Worm (Caenorhabditis elegans) whole organism, L1 larva: Measurements from ENCODE around the gene C31H2.4.

Experiments
- ama-1 ChIP-seq: fragments of 150-350 bp; optimal IDR thresholded peaks from 2 replicates; lab custom pipeline; 2014
- ceh-8 ChIP-seq: fragments of 200-800 bp; sonication (Bioruptor generic); optimal IDR thresholded peaks from 2 replicates; lab custom pipeline; 2018; ENCODE audit warnings: mild to moderate bottlenecking, missing genetic modification characterization, moderate library complexity, missing compliant biosample characterization
- dpl-1 ChIP-seq, 3 experiments: fragments of 150-350 bp in 2 of 3; sonication (generic microtip) in 1 of 3; optimal IDR thresholded peaks; 2 replicates each; lab custom pipeline; 2014 to 2017; ENCODE audit warnings: missing biosample characterization in 3 of 3, missing genetic modification characterization in 3 of 3, missing genetic modification reagents in 3 of 3
- egl-27 ChIP-seq, 2 experiments: fragments of 150-350 bp in 1 of 2; sonication (generic microtip); optimal IDR thresholded peaks; 3 replicates each; lab custom pipeline; 2017 to 2018; ENCODE audit warnings: missing biosample characterization in 2 of 2, missing genetic modification characterization in 2 of 2, missing genetic modification reagents in 2 of 2
- fos-1 ChIP-seq: fragments of 150-350 bp; optimal IDR thresholded peaks from 2 replicates; lab custom pipeline; 2014; ENCODE audit warnings: missing biosample characterization, missing genetic modification characterization
- lsy-2 ChIP-seq, 2 experiments: fragments of 150-350 bp; optimal IDR thresholded peaks; 2 replicates each; lab custom pipeline; 2014; ENCODE audit warnings: missing biosample characterization in 2 of 2, missing genetic modification characterization in 2 of 2
- mdl-1 ChIP-seq, 2 experiments: fragments of 150-350 bp; optimal IDR thresholded peaks; 2 replicates each; lab custom pipeline; 2014 to 2017; ENCODE audit warnings: missing biosample characterization in 2 of 2, missing genetic modification characterization in 2 of 2, inconsistent platforms in 1 of 2
- mef-2 ChIP-seq: fragments of 150-350 bp; optimal IDR thresholded peaks from 2 replicates; lab custom pipeline; 2014; ENCODE audit warnings: missing biosample characterization, missing genetic modification characterization
- mep-1 ChIP-seq: fragments of 150-350 bp; optimal IDR thresholded peaks from 2 replicates; lab custom pipeline; 2014; ENCODE audit warnings: missing biosample characterization, missing genetic modification characterization
- nhr-237 ChIP-seq: fragments of 150-350 bp; optimal IDR thresholded peaks from 2 replicates; lab custom pipeline; 2014; ENCODE audit warnings: missing biosample characterization, missing genetic modification characterization
- nhr-77 ChIP-seq: fragments of 150-350 bp; optimal IDR thresholded peaks from 2 replicates; lab custom pipeline; 2014; ENCODE audit warnings: missing biosample characterization, missing genetic modification characterization
- unc-130 ChIP-seq: fragments of 150-350 bp; optimal IDR thresholded peaks from 2 replicates; lab custom pipeline; 2017; ENCODE audit warnings: missing biosample characterization, missing genetic modification characterization, inconsistent platforms
- zip-4 ChIP-seq: fragments of 200-800 bp; sonication (Bioruptor generic); optimal IDR thresholded peaks from 2 replicates; lab custom pipeline; 2018; ENCODE audit warnings: mild to moderate bottlenecking, missing genetic modification characterization, moderate library complexity, missing compliant biosample characterization

DNA sequence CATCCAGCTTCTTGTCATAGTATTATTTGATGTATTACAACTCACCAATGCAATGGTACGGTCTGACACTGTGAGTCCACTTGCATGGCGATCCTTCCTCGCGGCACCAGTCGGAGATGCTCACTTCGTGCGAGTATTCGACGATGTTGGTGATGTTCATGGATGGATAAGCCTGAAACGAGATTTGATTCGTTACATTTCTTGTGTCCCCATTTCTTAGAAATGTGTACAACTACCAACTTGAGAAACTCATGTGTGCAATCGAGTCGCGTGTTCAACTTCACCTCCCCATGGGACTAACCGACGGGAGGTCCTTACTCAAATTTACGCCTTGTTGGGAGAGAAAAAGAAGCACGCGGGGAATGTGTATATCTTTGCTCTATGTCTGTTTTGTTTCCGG is 44.0 kb downstream of the C31H2.4 start:
- no peak for TF ChIP-seq nhr-77
- no peak for TF ChIP-seq lsy-2 (tag; optimal IDR thresholded peaks at IDR 0.05; lab: Kevin White, UChicago)
- TF ChIP-seq ama-1, result no peak
- no peak for TF ChIP-seq dpl-1 (GFP tag; optimal IDR thresholded peaks at IDR 0.05; lab: Kevin White, UChicago)
- TF ChIP-seq nhr-237 (tag; lab: Kevin White, UChicago), result no peak
- TF ChIP-seq mep-1 (tag; lab: Kevin White, UChicago), result no peak
- no peak for TF ChIP-seq zip-4 (GFP tag; lab: Kevin White, UChicago)
- TF ChIP-seq fos-1, result no peak
- no peak for TF ChIP-seq ceh-8
- no peak for TF ChIP-seq mef-2 (tag; lab: Kevin White, UChicago)
- TF ChIP-seq mdl-1 (tag; optimal IDR thresholded peaks at IDR 0.05; lab: Kevin White, UChicago), result no peak
- no peak for TF ChIP-seq unc-130 (tag; lab: Kevin White, UChicago)
- TF ChIP-seq egl-27 (tag; optimal IDR thresholded peaks at IDR 0.05; lab: Kevin White, UChicago), result no peak
